Worm (Caenorhabditis elegans): ENCODE measurements around the gene F18A1.1.

DNA sequence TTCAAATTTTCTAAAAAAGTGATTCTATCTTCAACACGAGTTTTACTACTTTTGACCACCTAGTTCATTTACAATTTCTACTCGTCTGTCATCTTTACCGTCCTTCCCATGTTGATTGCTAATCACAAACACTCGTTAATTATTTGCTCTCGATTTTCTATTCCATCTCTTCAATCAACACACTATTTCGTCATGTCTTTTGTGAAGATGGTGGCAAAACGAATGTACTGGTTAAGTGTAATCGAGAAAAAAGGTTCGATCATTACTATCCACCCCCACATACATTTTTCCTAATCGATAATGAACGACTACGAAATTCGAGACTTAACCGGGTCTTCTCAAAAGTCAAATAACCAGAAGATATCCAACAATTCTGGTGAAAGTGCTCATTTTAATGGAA lies 39.9 kb downstream of the F18A1.1 start, which contains the start of gene cpna-2:
- TF ChIP-seq unc-62 (GFP tag; optimal IDR thresholded peaks at IDR 0.05): no peak
- TF ChIP-seq skn-1 (tag; optimal IDR thresholded peaks at IDR 0.05): no peak
- TF ChIP-seq unc-55 (GFP tag; optimal IDR thresholded peaks at IDR 0.05): no peak
- TF ChIP-seq ZK546.5 (tag; optimal IDR thresholded peaks at IDR 0.05): no peak
- TF ChIP-seq nhr-21 (tag; optimal IDR thresholded peaks at IDR 0.05): no peak
- no peak for TF ChIP-seq zag-1 (tag; optimal IDR thresholded peaks at IDR 0.05)
